Fruit fly (Drosophila melanogaster): Measurements from ENCODE around the gene CG7860.

DNA sequence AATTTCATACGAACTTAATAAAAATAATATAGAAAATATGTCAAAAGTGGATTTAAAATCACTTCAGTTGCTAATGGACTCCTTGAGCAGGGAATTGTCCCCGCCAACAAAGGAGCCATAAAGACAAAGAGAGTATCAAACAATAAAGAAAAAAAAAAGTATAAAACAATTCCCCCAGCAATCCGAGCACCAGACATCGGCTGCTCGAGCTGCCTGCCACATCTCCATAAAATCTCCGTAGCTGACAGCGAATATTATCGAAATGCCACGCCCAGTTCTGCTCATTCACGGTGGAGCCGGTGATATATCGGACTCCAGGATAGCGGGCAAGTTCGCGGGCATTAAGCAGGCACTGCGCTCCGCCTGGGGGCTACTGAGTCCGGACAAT is at the start of gene CG7860:
- TF ChIP-seq psq (GFP tag; optimal IDR thresholded peaks at IDR 0.05), result no peak
- no peak for TF ChIP-seq dmrt93B (GFP tag; optimal IDR thresholded peaks at IDR 0.05)
- no peak for TF ChIP-seq pan (optimal IDR thresholded peaks at IDR 0.05)

All from whole organism, wandering third instar larva.